Fruit fly (Drosophila melanogaster) whole organism, embryonic: Measurements from ENCODE around the gene Indy.
A peak's percentile ranks its signal among the peaks of the same experiment; 100 is the strongest.

Source experiments
- Antp ChIP-seq: fragments of 200-800 bp; sonication (Bioruptor generic); optimal IDR thresholded peaks from 3 replicates; lab custom pipeline; 2016; ENCODE audit warnings: missing biosample characterization, missing genetic modification characterization
- Atf-2 ChIP-seq: fragments of 200-800 bp; sonication (Bioruptor generic); optimal IDR thresholded peaks from 2 replicates; lab custom pipeline; 2016; ENCODE audit warnings: missing biosample characterization, missing genetic modification characterization
- Blimp-1 ChIP-seq: fragments of 200-800 bp; sonication (Bioruptor generic); optimal IDR thresholded peaks from 3 replicates; lab custom pipeline; 2018; ENCODE audit warnings: missing biosample characterization, missing genetic modification characterization, mild to moderate bottlenecking, moderate library complexity, missing genetic modification reagents
- BtbVII ChIP-seq: fragments of 200-800 bp; sonication (Bioruptor generic); optimal IDR thresholded peaks from 3 replicates; lab custom pipeline; 2017; ENCODE audit warnings: missing biosample characterization, mild to moderate bottlenecking, missing genetic modification characterization
- Bteb2 ChIP-seq: fragments of 200-800 bp; sonication (Bioruptor generic); optimal IDR thresholded peaks from 2 replicates; lab custom pipeline; 2016; ENCODE audit warnings: missing biosample characterization, missing genetic modification characterization
- CG12219 ChIP-seq: fragments of 200-800 bp; sonication (Bioruptor generic); optimal IDR thresholded peaks from 3 replicates; lab custom pipeline; 2018; ENCODE audit warnings: missing biosample characterization, mild to moderate bottlenecking, missing genetic modification characterization
- CG12769 ChIP-seq: fragments of 200-800 bp; sonication (Bioruptor generic); optimal IDR thresholded peaks from 2 replicates; lab custom pipeline; 2019; ENCODE audit warnings: missing biosample characterization, mild to moderate bottlenecking, missing genetic modification characterization, moderate library complexity
- CG13424 ChIP-seq: fragments of 200-800 bp; sonication (Bioruptor generic); optimal IDR thresholded peaks from 2 replicates; lab custom pipeline; 2019; ENCODE audit warnings: missing biosample characterization, mild to moderate bottlenecking, missing genetic modification characterization, moderate library complexity
- CG13624 ChIP-seq: fragments of 200-800 bp; sonication (Bioruptor generic); optimal IDR thresholded peaks from 2 replicates; lab custom pipeline; 2016; ENCODE audit warnings: missing biosample characterization, missing genetic modification characterization
- CG15269 ChIP-seq: fragments of 200-800 bp; sonication (Bioruptor generic); optimal IDR thresholded peaks from 2 replicates; lab custom pipeline; 2018; ENCODE audit warnings: missing biosample characterization, mild to moderate bottlenecking, missing genetic modification characterization, moderate library complexity
- CG1602 ChIP-seq: fragments of 200-800 bp; sonication (Bioruptor generic); optimal IDR thresholded peaks from 3 replicates; lab custom pipeline; 2016; ENCODE audit warnings: missing biosample characterization, missing genetic modification characterization
- CG17186 ChIP-seq: fragments of 200-800 bp; sonication (Bioruptor generic); optimal IDR thresholded peaks from 3 replicates; lab custom pipeline; 2017; ENCODE audit warnings: missing biosample characterization, missing genetic modification reagents, missing genetic modification characterization
- CG18011 ChIP-seq: fragments of 200-800 bp; sonication (Bioruptor generic); optimal IDR thresholded peaks from 2 replicates; lab custom pipeline; 2017; ENCODE audit warnings: missing biosample characterization, missing genetic modification characterization, mild to moderate bottlenecking, moderate library complexity, missing genotype
- CG18619 ChIP-seq: fragments of 200-800 bp; sonication (Bioruptor generic); optimal IDR thresholded peaks from 3 replicates; lab custom pipeline; 2017; ENCODE audit warnings: missing biosample characterization, mild to moderate bottlenecking, missing genetic modification characterization
- CG32772 ChIP-seq: fragments of 200-800 bp; sonication (Bioruptor generic); IDR thresholded peaks from 2 replicates; pipeline ENCODE4 v1.3.6; 2022; ENCODE audit warnings: missing biosample characterization, missing genetic modification characterization
- CG34422 ChIP-seq: fragments of 200-800 bp; sonication (Bioruptor generic); IDR thresholded peaks from 3 replicates; pipeline ENCODE4 v1.3.6; 2022; ENCODE audit warnings: missing biosample characterization, missing genetic modification characterization
- CG4707 ChIP-seq: fragments of 200-800 bp; sonication (Bioruptor generic); optimal IDR thresholded peaks from 2 replicates; lab custom pipeline; 2018; ENCODE audit warnings: missing biosample characterization, mild to moderate bottlenecking, missing genetic modification characterization, moderate library complexity
- CG6683 ChIP-seq: fragments of 200-800 bp; sonication (Bioruptor generic); optimal IDR thresholded peaks from 2 replicates; lab custom pipeline; 2017; ENCODE audit warnings: missing biosample characterization, mild to moderate bottlenecking, missing genetic modification characterization, missing genetic modification reagents
- CG7839 ChIP-seq: fragments of 200-800 bp; sonication (Bioruptor generic); optimal IDR thresholded peaks from 3 replicates; lab custom pipeline; 2018; ENCODE audit warnings: missing biosample characterization, mild to moderate bottlenecking, missing genetic modification characterization, moderate library complexity
- CG8478 ChIP-seq: fragments of >200 bp; optimal IDR thresholded peaks from 2 replicates; lab custom pipeline; 2018
- CG9215 ChIP-seq: fragments of 200-800 bp; sonication (Bioruptor generic); IDR thresholded peaks from 2 replicates; pipeline ENCODE4 v1.3.6; 2022; ENCODE audit warnings: missing biosample characterization, missing genetic modification characterization
- Doc2 ChIP-seq: fragments of 200-800 bp; sonication (Bioruptor generic); IDR thresholded peaks from 2 replicates; pipeline ENCODE4 v1.3.6; 2022; ENCODE audit warnings: missing biosample characterization, missing genetic modification characterization
- E2f2 ChIP-seq: fragments of 200-800 bp; sonication (Bioruptor generic); IDR thresholded peaks from 2 replicates; pipeline ENCODE4 v1.3.6; 2022; ENCODE audit warnings: missing biosample characterization, missing genetic modification characterization
- Hmx ChIP-seq: fragments of 200-800 bp; sonication (Bioruptor generic); optimal IDR thresholded peaks from 2 replicates; lab custom pipeline; 2016; ENCODE audit warnings: missing biosample characterization, missing genetic modification characterization
- Hr78 ChIP-seq, 2 experiments: fragments of 200-800 bp in 1 of 2; fragments of >200 bp in 1 of 2; sonication (Bioruptor generic) in 1 of 2; optimal IDR thresholded peaks; 2 replicates each; lab custom pipeline; 2017 to 2019; ENCODE audit warnings: missing biosample characterization in 2 of 2, missing genetic modification characterization in 2 of 2, mild to moderate bottlenecking in 1 of 2, moderate library complexity in 1 of 2
- MTF-1 ChIP-seq: fragments of 200-800 bp; sonication (Bioruptor generic); optimal IDR thresholded peaks from 2 replicates; lab custom pipeline; 2018; ENCODE audit warnings: missing biosample characterization, mild to moderate bottlenecking, missing genetic modification characterization, borderline replicate concordance
- Mes4 ChIP-seq: fragments of 200-800 bp; sonication (Bioruptor generic); optimal IDR thresholded peaks from 2 replicates; lab custom pipeline; 2016; ENCODE audit warnings: missing biosample characterization, missing genetic modification characterization
- Ravus ChIP-seq: fragments of 200-800 bp; sonication (Bioruptor generic); IDR thresholded peaks from 2 replicates; pipeline ENCODE4 v1.3.6; 2022; ENCODE audit warnings: missing biosample characterization, missing genetic modification characterization
- Sox100B ChIP-seq: fragments of 200-800 bp; sonication (Bioruptor generic); optimal IDR thresholded peaks from 3 replicates; lab custom pipeline; 2018; ENCODE audit warnings: missing biosample characterization, mild to moderate bottlenecking, missing genetic modification characterization
- Stat92E ChIP-seq, 3 experiments: fragments of >200 bp in 2 of 3; fragments of 200-800 bp in 1 of 3; sonication (Bioruptor generic) in 1 of 3; optimal IDR thresholded peaks; 2 replicates each; lab custom pipeline; 2017 to 2019; ENCODE audit warnings: missing biosample characterization in 3 of 3, missing genetic modification characterization in 3 of 3, mild to moderate bottlenecking in 1 of 3, moderate library complexity in 1 of 3
- ab ChIP-seq: fragments of 200-800 bp; sonication (Bioruptor generic); optimal IDR thresholded peaks from 2 replicates; lab custom pipeline; 2016; ENCODE audit warnings: missing biosample characterization, missing genetic modification characterization
- bab2 ChIP-seq: fragments of 200-800 bp; sonication (Bioruptor generic); optimal IDR thresholded peaks from 2 replicates; lab custom pipeline; 2016; ENCODE audit warnings: missing biosample characterization, missing genetic modification characterization
- br ChIP-seq: fragments of >200 bp; optimal IDR thresholded peaks from 2 replicates; lab custom pipeline; 2017
- cg ChIP-seq: fragments of 200-800 bp; sonication (Bioruptor generic); optimal IDR thresholded peaks from 3 replicates; lab custom pipeline; 2019; ENCODE audit warnings: missing biosample characterization, mild to moderate bottlenecking, missing genetic modification characterization, moderate library complexity
- eve ChIP-seq, 2 experiments: fragments of >200 bp; optimal IDR thresholded peaks; 2 replicates each; lab custom pipeline; 2017; ENCODE audit warnings: missing biosample characterization in 2 of 2, missing genetic modification characterization in 2 of 2
- ewg ChIP-seq: fragments of 200-800 bp; sonication (Bioruptor generic); optimal IDR thresholded peaks from 3 replicates; lab custom pipeline; 2017; ENCODE audit warnings: mild to moderate bottlenecking, missing biosample characterization, missing genetic modification reagents, missing genetic modification characterization
- gem ChIP-seq: fragments of 200-800 bp; sonication (Bioruptor generic); optimal IDR thresholded peaks from 2 replicates; lab custom pipeline; 2019; ENCODE audit warnings: missing biosample characterization, mild to moderate bottlenecking, missing genetic modification characterization, moderate library complexity
- ham ChIP-seq: fragments of 200-800 bp; sonication (Bioruptor generic); IDR thresholded peaks from 2 replicates; pipeline ENCODE4 v1.3.6; 2022; ENCODE audit warnings: missing biosample characterization, missing genetic modification characterization
- kah ChIP-seq: fragments of 200-800 bp; sonication (Bioruptor generic); optimal IDR thresholded peaks from 2 replicates; lab custom pipeline; 2018; ENCODE audit warnings: missing biosample characterization, mild to moderate bottlenecking, missing genetic modification characterization
- nerfin-1 ChIP-seq: fragments of 200-800 bp; sonication (Bioruptor generic); optimal IDR thresholded peaks from 3 replicates; lab custom pipeline; 2019; ENCODE audit warnings: missing biosample characterization, mild to moderate bottlenecking, missing genetic modification characterization, moderate library complexity
- otp ChIP-seq: fragments of 200-800 bp; sonication (Bioruptor generic); IDR thresholded peaks from 3 replicates; pipeline ENCODE4, ENCODE4 v1.3.6; 2022; ENCODE audit warnings: missing biosample characterization, missing genetic modification characterization
- pan ChIP-seq, 4 experiments: fragments of >200 bp in 3 of 4; fragments of 200-800 bp in 1 of 4; sonication (Bioruptor generic) in 1 of 4; optimal IDR thresholded peaks in 3 of 4; IDR thresholded peaks in 1 of 4; 2 replicates each; pipeline versions ENCODE4 v1.3.6 to Lab custom; 2017 to 2022; ENCODE audit warnings: missing biosample characterization in 2 of 4, missing genetic modification characterization in 2 of 4, mixed read lengths in 1 of 4
- pho ChIP-seq: fragments of 200-800 bp; sonication (Bioruptor generic); optimal IDR thresholded peaks from 2 replicates; lab custom pipeline; 2016; ENCODE audit warnings: missing biosample characterization, missing genetic modification characterization
- prd ChIP-seq, 3 experiments: fragments of >200 bp in 2 of 3; fragments of 200-800 bp in 1 of 3; sonication (Bioruptor generic) in 1 of 3; optimal IDR thresholded peaks in 2 of 3; IDR thresholded peaks in 1 of 3; 2 replicates in 2 of 3; 3 replicates in 1 of 3; pipeline versions ENCODE4 v1.3.6 to Lab custom; 2017 to 2022; ENCODE audit warnings: missing biosample characterization in 1 of 3, missing genetic modification characterization in 1 of 3
- pros ChIP-seq: fragments of 200-800 bp; sonication (Bioruptor generic); optimal IDR thresholded peaks from 3 replicates; lab custom pipeline; 2019; ENCODE audit warnings: missing biosample characterization, mild to moderate bottlenecking, missing genetic modification characterization, moderate library complexity
- sens ChIP-seq: fragments of 200-800 bp; sonication (Bioruptor generic); peaks from one replicate; lab custom pipeline; 2016; ENCODE audit warnings: missing biosample characterization, missing genetic modification characterization
- tgo ChIP-seq: fragments of 200-800 bp; sonication (Bioruptor generic); IDR thresholded peaks from 3 replicates; pipeline ENCODE4 v1.3.6; 2022; ENCODE audit warnings: missing biosample characterization, missing genetic modification characterization
- vvl ChIP-seq: fragments of 200-800 bp; sonication (Bioruptor generic); IDR thresholded peaks from 2 replicates; pipeline ENCODE4 v1.3.6; 2022; ENCODE audit warnings: missing biosample characterization, missing genetic modification characterization
- wdn ChIP-seq: fragments of 200-800 bp; sonication (Bioruptor generic); IDR thresholded peaks from 2 replicates; pipeline ENCODE4 v1.3.6; 2022; ENCODE audit warnings: missing biosample characterization, missing genetic modification characterization
- zen ChIP-seq: fragments of 200-800 bp; sonication (Bioruptor generic); optimal IDR thresholded peaks from 3 replicates; lab custom pipeline; 2018; ENCODE audit warnings: missing biosample characterization, mild to moderate bottlenecking, missing genetic modification characterization, moderate library complexity

Gene Indy

DNA sequence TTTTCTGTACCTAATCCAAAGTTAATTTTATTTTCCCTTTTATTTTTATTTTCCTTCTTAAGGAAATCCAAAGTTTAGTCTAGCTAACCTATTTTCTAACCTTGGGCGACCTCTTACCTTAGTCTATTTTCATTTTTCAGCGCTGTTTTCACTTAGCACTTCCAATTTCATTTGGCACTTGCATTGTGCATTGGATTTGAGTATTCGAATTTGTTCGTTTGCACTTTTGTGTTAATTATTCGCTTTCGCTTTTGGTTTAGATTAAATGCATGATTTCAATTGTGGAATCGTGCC, 22.9 kb downstream of the Indy start:
- TF ChIP-seq Stat92E (GFP tag; optimal IDR thresholded peaks at IDR 0.05; lab: Kevin White, UChicago) (no peak), otp (GFP tag; lab: Robert Waterston, UW) (no peak), CG7839 (tag; lab: Kevin White, UChicago) (no peak), CG34422 (GFP tag; lab: Robert Waterston, UW) (no peak), nerfin-1 (tag; lab: Kevin White, UChicago) (no peak), Sox100B (GFP tag; lab: Kevin White, UChicago) (no peak), Doc2 (GFP tag; lab: Robert Waterston, UW) (no peak), CG6683 (no peak), Blimp-1 (GFP tag; lab: Kevin White, UChicago) (peak; percentile 32), CG13424 (tag; lab: Kevin White, UChicago) (no peak), Mes4 (GFP tag; lab: Kevin White, UChicago) (no peak), Antp (GFP tag; lab: Kevin White, UChicago) (no peak), Atf-2 (GFP tag; lab: Kevin White, UChicago) (no peak), CG17186 (GFP tag; lab: Kevin White, UChicago) (no peak), cg (GFP tag; lab: Kevin White, UChicago) (no peak), sens (peak; percentile 20), eve (GFP tag; optimal IDR thresholded peaks at IDR 0.05; lab: Kevin White, UChicago) (peak in 1 of 2 experiments; percentile 63), wdn (GFP tag; lab: Robert Waterston, UW) (no peak), Bteb2 (GFP tag; lab: Kevin White, UChicago) (no peak), CG12219 (GFP tag; lab: Kevin White, UChicago) (no peak), CG8478 (lab: Kevin White, UChicago) (no peak), MTF-1 (no peak), prd (optimal IDR thresholded peaks at IDR 0.05; lab: Kevin White, UChicago) (no peak), prd (GFP tag; IDR thresholded peaks at IDR 0.05; lab: Robert Waterston, UW) (no peak), CG32772 (no peak), pho (no peak), Hmx (GFP tag; lab: Kevin White, UChicago) (no peak), zen (tag; lab: Kevin White, UChicago) (no peak), pan (optimal IDR thresholded peaks at IDR 0.05; lab: Kevin White, UChicago) (no peak), pan (GFP tag; optimal IDR thresholded peaks at IDR 0.05 in 1 of 2, IDR thresholded peaks at IDR 0.05 in 1 of 2) (no peak), CG13624 (no peak), ewg (GFP tag; lab: Kevin White, UChicago) (no peak), Hr78 (GFP tag; optimal IDR thresholded peaks at IDR 0.05; lab: Kevin White, UChicago) (peak in 1 of 2 experiments; percentile 67), tgo (GFP tag; lab: Robert Waterston, UW) (no peak), ab (GFP tag; lab: Kevin White, UChicago) (no peak), pros (no peak), CG15269 (no peak), CG9215 (GFP tag; lab: Robert Waterston, UW) (no peak)
- TF ChIP-seq, all 482 proteins: peak for 4

DNA sequence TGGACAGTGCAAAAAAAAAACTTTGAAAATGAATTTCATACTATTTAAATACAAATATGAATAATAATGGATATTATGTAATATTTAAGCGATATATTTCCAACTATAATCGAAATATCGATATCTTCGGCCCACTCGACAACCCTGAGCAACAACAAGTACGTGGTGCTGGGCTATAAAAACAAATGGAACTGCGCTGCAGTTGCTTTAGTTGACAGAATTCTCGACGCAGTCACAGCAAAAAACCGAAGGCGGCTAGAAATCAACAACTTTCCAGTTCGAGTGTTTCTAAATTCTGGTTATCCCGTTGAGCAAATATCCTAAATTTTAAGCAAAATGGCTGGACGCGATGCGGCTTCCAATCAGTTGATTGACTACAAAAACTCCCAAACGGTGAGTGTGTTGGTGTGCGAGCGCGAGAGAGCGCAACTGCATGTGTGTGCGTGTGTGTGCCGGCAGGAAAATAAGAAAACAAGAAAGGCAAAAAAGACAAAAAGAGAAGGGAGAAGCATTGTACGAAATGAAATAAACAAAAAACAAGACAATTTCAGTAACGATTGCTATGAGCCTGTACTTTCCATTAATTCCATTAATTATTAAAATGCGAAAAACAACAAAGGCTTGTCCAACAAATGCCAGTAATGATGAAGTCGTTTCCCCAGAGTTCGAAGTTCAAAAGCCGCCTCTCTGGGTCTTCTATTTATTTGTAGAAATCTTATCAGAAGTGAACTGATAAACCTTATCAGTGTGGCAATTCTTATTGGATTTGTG, 23.4 kb downstream of the Indy start, which contains the start of gene Cat:
Gene Cat, plus strand, starts transcription at position 155 of the 771 bp plus-strand sequence.
- TF ChIP-seq br (lab: Kevin White, UChicago): no peak
- peak; percentile 53 for TF ChIP-seq gem (tag; lab: Kevin White, UChicago)
- TF ChIP-seq E2f2 (GFP tag; lab: Robert Waterston, UW): peak; percentile 28; the same call in 1 of the 2 replicates
- TF ChIP-seq CG18011 (GFP tag; lab: Kevin White, UChicago): no peak
- peak; percentile 17 for TF ChIP-seq kah (GFP tag; lab: Kevin White, UChicago)
- no peak for TF ChIP-seq CG18619 (GFP tag; lab: Kevin White, UChicago)
- peak; percentile 3 for TF ChIP-seq CG4707 (GFP tag; lab: Kevin White, UChicago)
- no peak for TF ChIP-seq tgo (GFP tag; lab: Robert Waterston, UW)
- TF ChIP-seq Ravus (GFP tag; lab: Robert Waterston, UW): no peak
- peak; percentile 72; the same call in 1 of the 2 replicates for TF ChIP-seq vvl (GFP tag; lab: Robert Waterston, UW)
- peak; percentile 2 for TF ChIP-seq bab2
- no peak for TF ChIP-seq CG12769 (tag; lab: Kevin White, UChicago)
- no peak for TF ChIP-seq CG1602
- no peak for TF ChIP-seq ham (GFP tag; lab: Robert Waterston, UW)
- TF ChIP-seq prd (optimal IDR thresholded peaks at IDR 0.05; lab: Kevin White, UChicago): no peak
- no peak for TF ChIP-seq prd (GFP tag; IDR thresholded peaks at IDR 0.05; lab: Robert Waterston, UW)
- peak; percentile 16 for TF ChIP-seq BtbVII
